Worm (Caenorhabditis elegans) whole organism, late embryonic: Measurements from ENCODE around the gene coa-7.

Experiments
- F13H6.1 ChIP-seq: sonication (generic microtip); optimal IDR thresholded peaks from 2 replicates; lab custom pipeline; 2016; ENCODE audit warnings: missing genetic modification characterization, missing compliant biosample characterization
- ama-1 ChIP-seq: fragments of 150-350 bp; optimal IDR thresholded peaks from 2 replicates; lab custom pipeline; 2014
- ceh-19 ChIP-seq: fragments of 200-800 bp; sonication (Bioruptor generic); optimal IDR thresholded peaks from 2 replicates; lab custom pipeline; 2018; ENCODE audit warnings: mild to moderate bottlenecking, missing genetic modification characterization, missing compliant biosample characterization
- ceh-45 ChIP-seq: fragments of 200-800 bp; sonication (Bioruptor generic); IDR thresholded peaks from 2 replicates; pipeline ENCODE4 v1.3.6; 2022; ENCODE audit warnings: missing genetic modification reagents, missing genetic modification characterization, missing compliant biosample characterization
- dmd-4 ChIP-seq: sonication (generic microtip); optimal IDR thresholded peaks from 2 replicates; lab custom pipeline; 2016; ENCODE audit warnings: borderline replicate concordance, missing genetic modification characterization, missing compliant biosample characterization
- elt-2 ChIP-seq: sonication (generic microtip); optimal IDR thresholded peaks from 2 replicates; lab custom pipeline; 2016; ENCODE audit warnings: missing genetic modification reagents, missing genetic modification characterization, missing compliant biosample characterization
- elt-4 ChIP-seq: sonication (generic microtip); optimal IDR thresholded peaks from 2 replicates; lab custom pipeline; 2016; ENCODE audit warnings: missing genetic modification characterization, missing compliant biosample characterization
- hlh-8 ChIP-seq: sonication (generic microtip); optimal IDR thresholded peaks from 2 replicates; lab custom pipeline; 2016; ENCODE audit warnings: missing genotype, missing genetic modification characterization, missing compliant biosample characterization
- lin-11 ChIP-seq: fragments of 200-800 bp; sonication (Bioruptor generic); optimal IDR thresholded peaks from 2 replicates; lab custom pipeline; 2018; ENCODE audit warnings: mild to moderate bottlenecking, missing genetic modification characterization, missing compliant biosample characterization
- nfya-1 ChIP-seq: sonication (generic microtip); optimal IDR thresholded peaks from 2 replicates; lab custom pipeline; 2017; ENCODE audit warnings: missing genetic modification characterization, mild to moderate bottlenecking, missing compliant biosample characterization, antibody characterized with exemption, moderate library complexity
- nhr-11 ChIP-seq: fragments of 150-350 bp; optimal IDR thresholded peaks from 2 replicates; lab custom pipeline; 2014; ENCODE audit warnings: missing biosample characterization, missing genetic modification characterization
- pat-9 ChIP-seq: fragments of 200-800 bp; sonication (Bioruptor generic); optimal IDR thresholded peaks from 2 replicates; lab custom pipeline; 2018; ENCODE audit warnings: mild to moderate bottlenecking, missing genetic modification characterization, moderate library complexity, missing compliant biosample characterization
- pax-1 ChIP-seq: fragments of 150-350 bp; optimal IDR thresholded peaks from 2 replicates; lab custom pipeline; 2014; ENCODE audit warnings: missing biosample characterization, missing genetic modification characterization
- pha-2 ChIP-seq: sonication (generic microtip); optimal IDR thresholded peaks from 2 replicates; lab custom pipeline; 2017; ENCODE audit warnings: mild to moderate bottlenecking, missing genetic modification characterization, missing compliant biosample characterization

DNA sequence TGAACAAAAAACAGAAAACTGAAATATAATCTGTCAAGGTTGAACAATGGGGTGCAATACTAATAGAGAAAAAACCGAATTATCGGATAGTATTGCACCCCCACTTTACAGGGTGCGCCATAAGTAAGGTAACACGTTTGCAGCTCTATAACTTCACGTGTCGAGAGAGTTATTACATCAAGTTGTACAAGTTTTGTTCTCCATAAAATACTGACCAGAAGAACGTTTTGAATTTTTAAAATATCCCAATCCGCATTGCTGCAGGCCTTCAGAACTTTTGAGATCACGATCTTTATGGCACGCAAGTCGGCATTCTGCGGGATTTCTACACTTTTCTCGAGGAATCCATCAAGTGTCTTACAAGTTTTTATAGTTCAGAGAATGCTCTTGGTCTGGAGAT is 13.1 kb downstream of the coa-7 start:
- TF ChIP-seq lin-11 (tag; lab: Kevin White, UChicago), result no peak
- TF ChIP-seq pha-2, result no peak
- no peak for TF ChIP-seq ama-1 (lab: Kevin White, UChicago)
- no peak for TF ChIP-seq nhr-11
- no peak for TF ChIP-seq pax-1
- TF ChIP-seq elt-4, result no peak
- TF ChIP-seq F13H6.1 (tag; lab: Kevin White, UChicago), result no peak
- TF ChIP-seq nfya-1 (tag; lab: Kevin White, UChicago), result no peak
- no peak for TF ChIP-seq pat-9 (tag; lab: Kevin White, UChicago)
- no peak for TF ChIP-seq hlh-8 (tag; lab: Kevin White, UChicago)
- TF ChIP-seq dmd-4 (tag; lab: Kevin White, UChicago), result no peak
- no peak for TF ChIP-seq ceh-19 (GFP tag; lab: Kevin White, UChicago)
- no peak for TF ChIP-seq ceh-45 (GFP tag; lab: Robert Waterston, UW)
- TF ChIP-seq elt-2 (tag; lab: Kevin White, UChicago), result no peak
